Worm (Caenorhabditis elegans): ENCODE data around the gene selt-1.1.

DNA sequence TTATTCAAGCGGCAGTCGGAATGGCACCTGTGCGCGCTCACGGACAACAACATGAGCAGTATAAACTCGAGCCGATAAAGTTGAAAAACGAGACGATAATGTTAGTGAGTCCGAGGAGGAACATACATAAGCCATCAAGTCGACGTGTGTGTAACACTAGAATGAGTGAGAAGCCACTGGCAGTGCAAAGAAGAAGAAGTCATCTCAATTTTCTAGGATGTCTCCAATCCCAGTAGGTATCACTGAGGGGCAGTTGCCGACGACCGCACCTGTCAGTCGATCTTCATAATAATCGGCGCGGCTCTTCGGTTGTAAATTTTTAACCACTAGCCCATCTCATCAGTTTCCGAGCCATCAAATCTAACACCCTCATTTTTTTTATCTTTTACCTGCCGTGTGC is 13.8 kb upstream of the selt-1.1 start:
- TF ChIP-seq ceh-36 (tag; optimal IDR thresholded peaks at IDR 0.05) (no peak), ama-1 (optimal IDR thresholded peaks at IDR 0.05) (no peak), aly-1 (tag; optimal IDR thresholded peaks at IDR 0.05) (no peak), flt-1 (GFP tag; IDR thresholded peaks at IDR 0.05) (no peak), hmg-4 (GFP tag; optimal IDR thresholded peaks at IDR 0.05) (no peak), F13C5.2 (tag; optimal IDR thresholded peaks at IDR 0.05) (no peak)
